ENCODE assay signal across 3 fruit fly cellular contexts in genomic region chr2L:12427487-12428101, dm6.
A peak's percentile ranks its signal among the peaks of the same experiment; 100 is the strongest.
TF ChIP-seq lines count a peak whose summit lies in the region.

Gene CG5446, minus strand, starts transcription at chr2L:12427709.
Gene Trm1, plus strand, starts transcription at chr2L:12428028.

TF ChIP-seq in whole organism, adult, 20 proteins besides CTCF, POLR2A, EP300 and RAD21 (continued from another document):
- TF ChIP-seq cic (GFP tag; optimal IDR thresholded peaks at IDR 0.05; lab: Kevin White, UChicago) (peak; percentile 46), tj (GFP tag; optimal IDR thresholded peaks at IDR 0.05; lab: Kevin White, UChicago) (peak; percentile 55)

TF ChIP-seq in whole organism, embryonic, 481 proteins besides CTCF, POLR2A, EP300 and RAD21 (continued from another document and continues in another):
- TF ChIP-seq Kr (GFP tag; optimal IDR thresholded peaks at IDR 0.05; lab: Kevin White, UChicago), result no peak
- no peak for TF ChIP-seq HLHmδ (GFP tag; optimal IDR thresholded peaks at IDR 0.05; lab: Kevin White, UChicago)
- TF ChIP-seq CG15479 (GFP tag; optimal IDR thresholded peaks at IDR 0.05; lab: Kevin White, UChicago), result no peak
- peak; percentile 45; the same call in 1 of the 4 replicates for TF ChIP-seq Dll (GFP tag; IDR thresholded peaks at IDR 0.05; lab: Robert Waterston, UW; ENCODE audit: partially characterized antibody)
- TF ChIP-seq CG13775 (GFP tag; optimal IDR thresholded peaks at IDR 0.05; lab: Kevin White, UChicago), result peak; percentile 75
- no peak for TF ChIP-seq Gug (GFP tag; IDR thresholded peaks at IDR 0.05; lab: Robert Waterston, UW)
- TF ChIP-seq CG7928 (GFP tag; optimal IDR thresholded peaks at IDR 0.05; lab: Kevin White, UChicago), result no peak
- TF ChIP-seq CG2202 (tag; optimal IDR thresholded peaks at IDR 0.05; lab: Kevin White, UChicago), result no peak
- TF ChIP-seq corto (GFP tag; optimal IDR thresholded peaks at IDR 0.05; lab: Kevin White, UChicago), result no peak
- no peak for TF ChIP-seq Tbp (GFP tag; optimal IDR thresholded peaks at IDR 0.05; lab: Kevin White, UChicago)
- 0 out of 3 replicates have a peak, but pooled peaks have one; percentile 6 for TF ChIP-seq ken (GFP tag; IDR thresholded peaks at IDR 0.05; lab: Robert Waterston, UW)
- peak; percentile 94 for TF ChIP-seq CG10267 (tag; optimal IDR thresholded peaks at IDR 0.05; lab: Kevin White, UChicago)
- no peak; the same call in 1 of the 2 replicates for TF ChIP-seq klu (GFP tag; IDR thresholded peaks at IDR 0.05; lab: Robert Waterston, UW)
- no peak for TF ChIP-seq peb (GFP tag; IDR thresholded peaks at IDR 0.05; lab: Robert Waterston, UW)
- TF ChIP-seq ewg (GFP tag; optimal IDR thresholded peaks at IDR 0.05; lab: Kevin White, UChicago), result peak; percentile 29
- no peak for TF ChIP-seq CG1792 (GFP tag; optimal IDR thresholded peaks at IDR 0.05; lab: Kevin White, UChicago)
- no peak for TF ChIP-seq psq (GFP tag; optimal IDR thresholded peaks at IDR 0.05; lab: Kevin White, UChicago)
- TF ChIP-seq CG10959 (GFP tag; IDR thresholded peaks at IDR 0.05; lab: Robert Waterston, UW), result no peak
- peak; percentile 75 for TF ChIP-seq slbo (GFP tag; IDR thresholded peaks at IDR 0.05; lab: Robert Waterston, UW)
- peak; percentile 77 for TF ChIP-seq CG3281 (GFP tag; optimal IDR thresholded peaks at IDR 0.05; lab: Kevin White, UChicago)
- no peak for TF ChIP-seq cas (GFP tag; IDR thresholded peaks at IDR 0.05; lab: Robert Waterston, UW)
- peak; percentile 73 for TF ChIP-seq Hmr (GFP tag; optimal IDR thresholded peaks at IDR 0.05; lab: Kevin White, UChicago)
- TF ChIP-seq tna (GFP tag; IDR thresholded peaks at IDR 0.05; lab: Robert Waterston, UW; ENCODE audit: partially characterized antibody), result no peak
- TF ChIP-seq nerfin-2 (GFP tag; IDR thresholded peaks at IDR 0.05; lab: Robert Waterston, UW; ENCODE audit: partially characterized antibody), result no peak
- peak; percentile 66 for TF ChIP-seq CG10654 (GFP tag; optimal IDR thresholded peaks at IDR 0.05; lab: Kevin White, UChicago)
- TF ChIP-seq CG14014 (GFP tag; IDR thresholded peaks at IDR 0.05; lab: Robert Waterston, UW), result 0 out of 2 replicates have a peak, but pooled peaks have one; percentile 39
- TF ChIP-seq CG11504 (tag; optimal IDR thresholded peaks at IDR 0.05; lab: Kevin White, UChicago), result peak; percentile 81
- peak; percentile 14 for TF ChIP-seq tio (GFP tag; optimal IDR thresholded peaks at IDR 0.05; lab: Kevin White, UChicago)
- peak; percentile 20 for TF ChIP-seq CG5180 (GFP tag; optimal IDR thresholded peaks at IDR 0.05; lab: Kevin White, UChicago)
- no peak for TF ChIP-seq z (GFP tag; IDR thresholded peaks at IDR 0.05; lab: Robert Waterston, UW)
- no peak for TF ChIP-seq CG11398 (GFP tag; optimal IDR thresholded peaks at IDR 0.05; lab: Kevin White, UChicago)
- TF ChIP-seq CG1832 (GFP tag; optimal IDR thresholded peaks at IDR 0.05; lab: Kevin White, UChicago), result no peak
- peak; percentile 39; the same call in 1 of the 3 replicates for TF ChIP-seq Aef1 (GFP tag; IDR thresholded peaks at IDR 0.05; lab: Robert Waterston, UW)
- no peak for TF ChIP-seq CG9876 (GFP tag; optimal IDR thresholded peaks at IDR 0.05; lab: Kevin White, UChicago)
- TF ChIP-seq Hmx (GFP tag; optimal IDR thresholded peaks at IDR 0.05; lab: Kevin White, UChicago), result no peak
- no peak for TF ChIP-seq CG8478 (optimal IDR thresholded peaks at IDR 0.05; lab: Kevin White, UChicago)
- peak; percentile 84 for TF ChIP-seq CG31441 (GFP tag; IDR thresholded peaks at IDR 0.05; lab: Robert Waterston, UW)
- peak; percentile 80 for TF ChIP-seq Hr3 (GFP tag; optimal IDR thresholded peaks at IDR 0.05; lab: Kevin White, UChicago)
- peak; percentile 77 for TF ChIP-seq PHDP (tag; optimal IDR thresholded peaks at IDR 0.05; lab: Kevin White, UChicago)
- no peak for TF ChIP-seq CG2199 (GFP tag; IDR thresholded peaks at IDR 0.05; lab: Robert Waterston, UW)
- peak; percentile 76 for TF ChIP-seq CG30403 (GFP tag; optimal IDR thresholded peaks at IDR 0.05; lab: Kevin White, UChicago)
- TF ChIP-seq CG3065 (GFP tag; optimal IDR thresholded peaks at IDR 0.05; lab: Kevin White, UChicago), result no peak
- peak; percentile 55 for TF ChIP-seq ssp (GFP tag; IDR thresholded peaks at IDR 0.05; lab: Robert Waterston, UW)
- no peak for TF ChIP-seq HLH4C (GFP tag; IDR thresholded peaks at IDR 0.05; lab: Robert Waterston, UW; ENCODE audit: partially characterized antibody)
- no peak for TF ChIP-seq Atf3 (GFP tag; optimal IDR thresholded peaks at IDR 0.05; lab: Kevin White, UChicago)
- TF ChIP-seq kni (GFP tag; optimal IDR thresholded peaks at IDR 0.05; lab: Kevin White, UChicago), result no peak
- no peak for TF ChIP-seq ara (GFP tag; IDR thresholded peaks at IDR 0.05; lab: Robert Waterston, UW)
- TF ChIP-seq Scr (GFP tag; IDR thresholded peaks at IDR 0.05; lab: Robert Waterston, UW; ENCODE audit: partially characterized antibody), result peak; percentile 24; the same call in 1 of the 2 replicates
- TF ChIP-seq CG12299 (tag; optimal IDR thresholded peaks at IDR 0.05; lab: Kevin White, UChicago), result peak; percentile 70
- TF ChIP-seq Dip2 (GFP tag; IDR thresholded peaks at IDR 0.05; lab: Robert Waterston, UW), result no peak
- TF ChIP-seq CG10366 (GFP tag; IDR thresholded peaks at IDR 0.05; lab: Robert Waterston, UW), result 0 out of 2 replicates have a peak, but pooled peaks have one; percentile 19
- no peak for TF ChIP-seq Awh (GFP tag; IDR thresholded peaks at IDR 0.05; lab: Robert Waterston, UW)
- TF ChIP-seq CG12942 (GFP tag; optimal IDR thresholded peaks at IDR 0.05; lab: Kevin White, UChicago), result no peak
- TF ChIP-seq Dp (GFP tag; optimal IDR thresholded peaks at IDR 0.05; lab: Kevin White, UChicago), result no peak
- TF ChIP-seq CG7839 (tag; optimal IDR thresholded peaks at IDR 0.05; lab: Kevin White, UChicago), result peak; percentile 83
- TF ChIP-seq CG6272 (GFP tag; IDR thresholded peaks at IDR 0.05; lab: Robert Waterston, UW), result peak; percentile 39; the same call in 1 of the 2 replicates
- TF ChIP-seq CG9215 (GFP tag; IDR thresholded peaks at IDR 0.05; lab: Robert Waterston, UW), result peak; percentile 33; the same call in 1 of the 2 replicates
- peak; percentile 32 for TF ChIP-seq CG8290 (GFP tag; optimal IDR thresholded peaks at IDR 0.05; lab: Kevin White, UChicago)
- TF ChIP-seq CG8290 (tag; optimal IDR thresholded peaks at IDR 0.05; lab: Kevin White, UChicago), result no peak
- TF ChIP-seq Lpt (GFP tag; optimal IDR thresholded peaks at IDR 0.05; lab: Kevin White, UChicago), result no peak
- peak; percentile 25 for TF ChIP-seq sd (tag; optimal IDR thresholded peaks at IDR 0.05; lab: Kevin White, UChicago)
- TF ChIP-seq CG3995 (GFP tag; optimal IDR thresholded peaks at IDR 0.05; lab: Kevin White, UChicago), result no peak
- no peak for TF ChIP-seq CG8089 (GFP tag; optimal IDR thresholded peaks at IDR 0.05; lab: Kevin White, UChicago)
- no peak for TF ChIP-seq CG8359 (GFP tag; optimal IDR thresholded peaks at IDR 0.05; lab: Kevin White, UChicago; ENCODE audit: borderline replicate concordance)

TF ChIP-seq in whole organism, prepupa, 60 proteins besides CTCF, POLR2A, EP300 and RAD21 (continued from another document):
- TF ChIP-seq Hr38 (GFP tag; optimal IDR thresholded peaks at IDR 0.05; lab: Kevin White, UChicago) (no peak), pdm3 (GFP tag; optimal IDR thresholded peaks at IDR 0.05; lab: Kevin White, UChicago) (peak; percentile 43), Hr4 (GFP tag; optimal IDR thresholded peaks at IDR 0.05; lab: Kevin White, UChicago) (peak; percentile 61), spab (GFP tag; optimal IDR thresholded peaks at IDR 0.05; lab: Kevin White, UChicago) (no peak), dsx (GFP tag; optimal IDR thresholded peaks at IDR 0.05; lab: Kevin White, UChicago; ENCODE audit: poor library complexity, severe bottlenecking) (peak; percentile 68), CG6163 (GFP tag; IDR thresholded peaks at IDR 0.05; lab: Robert Waterston, UW) (0 out of 3 replicates have a peak, but pooled peaks have one; percentile 27), OdsH (GFP tag; optimal IDR thresholded peaks at IDR 0.05; lab: Kevin White, UChicago) (peak; percentile 50), Smox (GFP tag; optimal IDR thresholded peaks at IDR 0.05; lab: Kevin White, UChicago) (peak; percentile 23), CG6792 (GFP tag; optimal IDR thresholded peaks at IDR 0.05; lab: Kevin White, UChicago) (peak; percentile 60), Sox14 (GFP tag; optimal IDR thresholded peaks at IDR 0.05; lab: Kevin White, UChicago) (peak; percentile 18), CG10669 (GFP tag; optimal IDR thresholded peaks at IDR 0.05; lab: Kevin White, UChicago) (peak; percentile 33), CG11294 (GFP tag; IDR thresholded peaks at IDR 0.05; lab: Robert Waterston, UW) (no peak; the same call in 1 of the 2 replicates), Met (GFP tag; optimal IDR thresholded peaks at IDR 0.05; lab: Kevin White, UChicago) (peak; percentile 63), CG1621 (tag; optimal IDR thresholded peaks at IDR 0.05; lab: Kevin White, UChicago) (no peak), dac (GFP tag; optimal IDR thresholded peaks at IDR 0.05; lab: Kevin White, UChicago) (peak; percentile 28), lz (GFP tag; optimal IDR thresholded peaks at IDR 0.05; lab: Kevin White, UChicago) (peak; percentile 26), CG16779 (tag; optimal IDR thresholded peaks at IDR 0.05; lab: Kevin White, UChicago) (peak; percentile 45), CG3032 (tag; optimal IDR thresholded peaks at IDR 0.05; lab: Kevin White, UChicago) (peak; percentile 70), Eip78C (GFP tag; lab: Kevin White, UChicago) (peak; percentile 83), ss (GFP tag; optimal IDR thresholded peaks at IDR 0.05; lab: Kevin White, UChicago) (peak; percentile 34 to 63), CG11762 (GFP tag; optimal IDR thresholded peaks at IDR 0.05; lab: Kevin White, UChicago; ENCODE audit: insufficient read depth) (no peak), CG15336 (GFP tag; IDR thresholded peaks at IDR 0.05; lab: Robert Waterston, UW) (peak; percentile 21; the same call in 1 of the 2 replicates), CG34406 (GFP tag; optimal IDR thresholded peaks at IDR 0.05; lab: Kevin White, UChicago) (peak; percentile 75), fkh (GFP tag; optimal IDR thresholded peaks at IDR 0.05; lab: Kevin White, UChicago) (no peak), Lpt (GFP tag; optimal IDR thresholded peaks at IDR 0.05; lab: Kevin White, UChicago) (peak; percentile 30), CG8632 (GFP tag; optimal IDR thresholded peaks at IDR 0.05; lab: Kevin White, UChicago) (peak; percentile 68), fd85E (GFP tag; optimal IDR thresholded peaks at IDR 0.05; lab: Kevin White, UChicago) (no peak), CG32006 (GFP tag; optimal IDR thresholded peaks at IDR 0.05; lab: Kevin White, UChicago) (peak; percentile 68), CG8119 (GFP tag; IDR thresholded peaks at IDR 0.05; lab: Robert Waterston, UW) (peak; percentile 42; the same call in 1 of the 3 replicates), CG7368 (GFP tag; optimal IDR thresholded peaks at IDR 0.05; lab: Kevin White, UChicago) (peak; percentile 32), fd59A (GFP tag; optimal IDR thresholded peaks at IDR 0.05; lab: Kevin White, UChicago) (no peak), eg (GFP tag; IDR thresholded peaks at IDR 0.05; lab: Robert Waterston, UW) (peak; percentile 23; the same call in 1 of the 3 replicates), cyc (GFP tag; optimal IDR thresholded peaks at IDR 0.05; lab: Kevin White, UChicago) (peak; percentile 26), Gug (GFP tag; IDR thresholded peaks at IDR 0.05; lab: Robert Waterston, UW) (no peak), CG11902 (GFP tag; optimal IDR thresholded peaks at IDR 0.05; lab: Kevin White, UChicago) (no peak), CG10631 (GFP tag; optimal IDR thresholded peaks at IDR 0.05; lab: Kevin White, UChicago) (peak; percentile 82), Eip93F (GFP tag; optimal IDR thresholded peaks at IDR 0.05; lab: Kevin White, UChicago) (peak; percentile 18), Eip75B (GFP tag; optimal IDR thresholded peaks at IDR 0.05; lab: Kevin White, UChicago) (peak; percentile 33), net (GFP tag; optimal IDR thresholded peaks at IDR 0.05; lab: Kevin White, UChicago) (peak; percentile 43), svp (GFP tag; lab: Kevin White, UChicago) (no peak), vri (GFP tag; optimal IDR thresholded peaks at IDR 0.05; lab: Kevin White, UChicago) (peak; percentile 40)
TF ChIP-seq in whole organism, prepupa: peak in this region for 45.
